Worm (Caenorhabditis elegans) whole organism, midembryonic: ENCODE results near the gene K05F6.14.

Experiments used
- T22C8.4 ChIP-seq: fragments of 200-800 bp; sonication (Bioruptor generic); IDR thresholded peaks from 2 replicates; pipeline ENCODE4 v1.3.6; 2022; ENCODE audit warnings: missing genetic modification characterization, missing compliant biosample characterization
- cog-1 ChIP-seq: sonication (generic microtip); optimal IDR thresholded peaks from 2 replicates; lab custom pipeline; 2016; ENCODE audit warnings: missing genetic modification characterization, missing compliant biosample characterization
- flt-1 ChIP-seq: fragments of 200-800 bp; sonication (Bioruptor generic); IDR thresholded peaks from 2 replicates; pipeline ENCODE4 v1.3.6; 2022; ENCODE audit warnings: missing genetic modification characterization, missing compliant biosample characterization
- klf-2 ChIP-seq: fragments of 200-800 bp; sonication (Bioruptor generic); conservative IDR thresholded peaks from 2 replicates; pipeline ENCODE4 v1.3.6; 2022; ENCODE audit warnings: missing genetic modification reagents, missing genetic modification characterization, missing compliant biosample characterization
- med-1 ChIP-seq: sonication (generic microtip); optimal IDR thresholded peaks from 2 replicates; lab custom pipeline; 2017; ENCODE audit warnings: missing genetic modification characterization, mild to moderate bottlenecking, missing compliant biosample characterization, antibody characterized with exemption, missing genetic modification reagents; ENCODE audit not compliant: insufficient read depth
- ref-1 ChIP-seq: fragments of 200-800 bp; sonication (Bioruptor generic); conservative IDR thresholded peaks from 2 replicates; pipeline ENCODE4 v1.3.6; 2022; ENCODE audit warnings: missing genetic modification reagents, missing genetic modification characterization, missing compliant biosample characterization
- ztf-23 ChIP-seq: fragments of 200-800 bp; sonication (Bioruptor generic); IDR thresholded peaks from 2 replicates; pipeline ENCODE4 v1.3.6; 2022; ENCODE audit warnings: missing genetic modification reagents, missing genetic modification characterization, missing compliant biosample characterization
- ztf-29 ChIP-seq: fragments of 200-800 bp; sonication (Bioruptor generic); IDR thresholded peaks from 2 replicates; pipeline ENCODE4 v1.3.6; 2022; ENCODE audit warnings: missing genetic modification reagents, missing genetic modification characterization, missing compliant biosample characterization

DNA sequence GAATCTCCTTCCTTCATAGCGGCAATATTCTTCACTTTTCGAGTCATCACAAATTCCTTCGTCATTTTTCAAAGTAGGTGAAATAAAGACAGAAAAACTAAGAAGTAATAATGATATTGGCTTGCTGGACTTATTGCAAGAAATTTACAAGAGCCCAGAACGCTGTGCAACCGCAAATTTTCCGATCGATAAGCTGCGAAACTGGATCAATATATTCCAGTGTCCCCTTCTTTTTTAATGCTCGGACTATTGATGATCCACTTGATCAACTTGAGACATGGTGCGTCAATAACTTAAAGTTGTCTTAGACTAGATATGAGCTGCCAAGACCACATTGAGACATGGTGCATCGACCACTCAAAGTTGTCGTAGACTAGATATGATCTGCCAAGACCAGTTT lies 44.1 kb downstream of the K05F6.14 start, which contains the start of gene bath-33:
- TF ChIP-seq ref-1 (no peak), flt-1 (no peak), klf-2 (no peak), T22C8.4 (GFP tag; lab: Robert Waterston, UW) (no peak), med-1 (GFP tag; lab: Kevin White, UChicago) (no peak), ztf-23 (no peak), cog-1 (tag; lab: Kevin White, UChicago) (no peak), ztf-29 (GFP tag; lab: Robert Waterston, UW) (no peak)
